Worm (Caenorhabditis elegans) whole organism, L4 larva: Measurements from ENCODE around the gene fbxl-2.
A peak's percentile ranks its signal among the peaks of the same experiment; 100 is the strongest.

Experiments used
- Y48G9A.11 ChIP-seq: fragments of 200-800 bp; sonication (Bioruptor generic); IDR thresholded peaks from 2 replicates; pipeline ENCODE4 v1.3.6; 2022; ENCODE audit warnings: missing genetic modification reagents, missing genetic modification characterization, missing compliant biosample characterization
- aha-1 ChIP-seq: fragments of 150-350 bp; peaks from one replicate; lab custom pipeline; 2014; ENCODE audit warnings: missing biosample characterization, missing genetic modification characterization
- arid-1 ChIP-seq: fragments of 200-800 bp; sonication (Bioruptor generic); conservative IDR thresholded peaks from 2 replicates; pipeline ENCODE4 v1.3.6; 2022; ENCODE audit warnings: missing genetic modification reagents, missing genetic modification characterization, missing compliant biosample characterization
- attf-4 ChIP-seq: sonication (generic microtip); optimal IDR thresholded peaks from 3 replicates; lab custom pipeline; 2017; ENCODE audit warnings: missing biosample characterization, missing genetic modification characterization
- daf-12 ChIP-seq: fragments of 150-350 bp; optimal IDR thresholded peaks from 2 replicates; lab custom pipeline; 2014; ENCODE audit warnings: missing biosample characterization, missing genetic modification reagents, missing genetic modification characterization
- daf-16 ChIP-seq, 3 experiments: sonication (generic microtip); optimal IDR thresholded peaks; 2 replicates each; lab custom pipeline; 2016 to 2017; ENCODE audit warnings: missing genetic modification characterization in 3 of 3, missing genetic modification reagents in 3 of 3, mild to moderate bottlenecking in 2 of 3, missing compliant biosample characterization in 2 of 3, missing biosample characterization in 1 of 3, moderate library complexity in 1 of 3
- dmd-9 ChIP-seq: fragments of 200-800 bp; sonication (Bioruptor generic); IDR thresholded peaks from 2 replicates; pipeline ENCODE4 v1.3.6; 2022; ENCODE audit warnings: missing genetic modification reagents, missing genetic modification characterization, missing compliant biosample characterization
- dpl-1 ChIP-seq: fragments of 150-350 bp; optimal IDR thresholded peaks from 2 replicates; lab custom pipeline; 2014; ENCODE audit warnings: missing biosample characterization, missing genetic modification reagents, missing genetic modification characterization
- duxl-1 ChIP-seq: sonication (generic microtip); optimal IDR thresholded peaks from 2 replicates; lab custom pipeline; 2016; ENCODE audit warnings: mild to moderate bottlenecking, missing genetic modification characterization, moderate library complexity, missing compliant biosample characterization; ENCODE audit not compliant: poor library complexity
- dve-1 ChIP-seq: sonication (generic microtip); optimal IDR thresholded peaks from 2 replicates; lab custom pipeline; 2017; ENCODE audit warnings: antibody characterized with exemption, mild to moderate bottlenecking, missing genetic modification characterization, missing compliant biosample characterization; ENCODE audit not compliant: insufficient read depth
- egl-43 ChIP-seq: fragments of 200-800 bp; sonication (Bioruptor generic); IDR thresholded peaks from 2 replicates; pipeline ENCODE4 v1.3.6; 2022; ENCODE audit warnings: missing genetic modification reagents, missing genetic modification characterization, missing compliant biosample characterization
- hlh-11 ChIP-seq: fragments of 200-800 bp; sonication (Bioruptor generic); optimal IDR thresholded peaks from 2 replicates; lab custom pipeline; 2018; ENCODE audit warnings: mild to moderate bottlenecking, missing genetic modification characterization, missing compliant biosample characterization
- hlh-30 ChIP-seq: sonication (generic microtip); optimal IDR thresholded peaks from 2 replicates; lab custom pipeline; 2017; ENCODE audit warnings: antibody characterized with exemption, mild to moderate bottlenecking, missing genetic modification characterization, missing compliant biosample characterization; ENCODE audit not compliant: insufficient read depth
- hmg-1.1 ChIP-seq: fragments of 200-800 bp; sonication (Bioruptor generic); IDR thresholded peaks from 2 replicates; pipeline ENCODE4 v1.3.6; 2022; ENCODE audit warnings: missing genetic modification reagents, missing genetic modification characterization, missing compliant biosample characterization
- lim-7 ChIP-seq: fragments of 200-800 bp; sonication (Bioruptor generic); IDR thresholded peaks from 2 replicates; pipeline ENCODE4 v1.3.6; 2022; ENCODE audit warnings: missing genetic modification characterization, missing compliant biosample characterization
- lin-38 ChIP-seq: fragments of 200-800 bp; sonication (Bioruptor generic); IDR thresholded peaks from 2 replicates; pipeline ENCODE4 v1.3.6; 2022; ENCODE audit warnings: missing genetic modification reagents, missing genetic modification characterization, missing compliant biosample characterization
- lsy-2 ChIP-seq, 2 experiments: fragments of 150-350 bp in 1 of 2; sonication (generic microtip) in 1 of 2; optimal IDR thresholded peaks; 2 replicates each; lab custom pipeline; 2014 to 2017; ENCODE audit warnings: missing biosample characterization in 2 of 2, missing genetic modification characterization in 2 of 2
- nhr-28 ChIP-seq: fragments of 150-350 bp; optimal IDR thresholded peaks from 2 replicates; lab custom pipeline; 2014; ENCODE audit warnings: missing biosample characterization, missing genetic modification characterization
- nhr-76 ChIP-seq: fragments of 150-350 bp; optimal IDR thresholded peaks from 2 replicates; lab custom pipeline; 2014; ENCODE audit warnings: missing biosample characterization, missing genetic modification characterization
- php-3 ChIP-seq: fragments of 200-800 bp; sonication (Bioruptor generic); IDR thresholded peaks from 2 replicates; pipeline ENCODE4 v1.3.6; 2022; ENCODE audit warnings: missing genetic modification reagents, missing genetic modification characterization, missing compliant biosample characterization
- pqm-1 ChIP-seq: sonication (generic microtip); optimal IDR thresholded peaks from 2 replicates; lab custom pipeline; 2017; ENCODE audit warnings: missing biosample characterization, missing genetic modification characterization
- set-16 ChIP-seq: fragments of 200-800 bp; sonication (Bioruptor generic); IDR thresholded peaks from 2 replicates; pipeline ENCODE4 v1.3.6; 2022; ENCODE audit warnings: missing genetic modification reagents, missing genetic modification characterization, missing compliant biosample characterization
- unc-130 ChIP-seq: sonication (generic microtip); optimal IDR thresholded peaks from 2 replicates; lab custom pipeline; 2016; ENCODE audit warnings: missing genetic modification reagents, missing genetic modification characterization, missing compliant biosample characterization
- zfp-2 ChIP-seq: sonication (generic microtip); optimal IDR thresholded peaks from 2 replicates; lab custom pipeline; 2016; ENCODE audit warnings: mild to moderate bottlenecking, missing genetic modification characterization, missing compliant biosample characterization

The fbxl-2 gene

ce11 chrIII:4767869-4768645, 11.0 kb downstream of the fbxl-2 start:
- TF ChIP-seq Y48G9A.11 (GFP tag; lab: Robert Waterston, UW) (no peak), aha-1 (tag; lab: Kevin White, UChicago) (peak; percentile 96)

- no peak for TF ChIP-seq php-3
- TF ChIP-seq aha-1 (tag; lab: Kevin White, UChicago): peak; percentile 88
- TF ChIP-seq daf-16 (GFP tag; optimal IDR thresholded peaks at IDR 0.05; lab: Kevin White, UChicago): no peak
- peak; percentile 17 for TF ChIP-seq daf-16 (tag; optimal IDR thresholded peaks at IDR 0.05; lab: Kevin White, UChicago)
- TF ChIP-seq, all 104 proteins: peak for 2
Observed at ce11 chrIII:4778003-4778402, 20.9 kb downstream of the fbxl-2 start, which contains the start of gene B0393.7. B0393.7 (minus strand) TSS chrIII:4778103.

- TF ChIP-seq lim-7 (GFP tag; lab: Robert Waterston, UW) (no peak), pqm-1 (tag; lab: Kevin White, UChicago) (peak; percentile 12), hmg-1.1 (GFP tag; lab: Robert Waterston, UW) (no peak), dve-1 (tag; lab: Kevin White, UChicago) (peak; percentile 31), daf-16 (GFP tag; optimal IDR thresholded peaks at IDR 0.05; lab: Kevin White, UChicago) (no peak), daf-16 (tag; optimal IDR thresholded peaks at IDR 0.05; lab: Kevin White, UChicago) (peak; percentile 73), hlh-11 (tag; lab: Kevin White, UChicago) (peak; percentile 30), nhr-28 (tag; lab: Kevin White, UChicago) (peak; percentile 35)
Observed at ce11 chrIII:4779855-4780254, 22.8 kb downstream of the fbxl-2 start, which contains the start of gene B0393.9. B0393.9 (minus strand) TSS chrIII:4780157.

ce11 chrIII:4781937-4782576, 25.0 kb downstream of the fbxl-2 start, which contains the start of the genes gex-5 and C38D4.10:
gex-5 (minus strand) TSS chrIII:4781987.
C38D4.10 (plus strand) TSS chrIII:4782526.
- TF ChIP-seq unc-130 (GFP tag; lab: Kevin White, UChicago): peak; percentile 55

ce11 chrIII:4785131-4785530, 28.1 kb downstream of the fbxl-2 start, which contains the start of gene enu-3.2:
enu-3.2 (minus strand) TSS chrIII:4785235.
- TF ChIP-seq unc-130 (GFP tag; lab: Kevin White, UChicago): peak; percentile 23
- peak; percentile 19; the same call in 1 of the 2 replicates for TF ChIP-seq lin-38 (GFP tag; lab: Robert Waterston, UW)
- TF ChIP-seq arid-1 (GFP tag; lab: Robert Waterston, UW): 0 out of 2 replicates have a peak, but pooled peaks have one; percentile 8

- TF ChIP-seq set-16 (no peak), dve-1 (tag; lab: Kevin White, UChicago) (no peak), attf-4 (tag; lab: Kevin White, UChicago) (no peak), dpl-1 (GFP tag; lab: Kevin White, UChicago) (peak; percentile 71), daf-16 (GFP tag; optimal IDR thresholded peaks at IDR 0.05; lab: Kevin White, UChicago) (no peak), daf-16 (tag; optimal IDR thresholded peaks at IDR 0.05; lab: Kevin White, UChicago) (peak; percentile 36)
Observed at ce11 chrIII:4785714-4786113, 28.7 kb downstream of the fbxl-2 start, which contains the start of gene mel-28. mel-28 (plus strand) TSS chrIII:4786080.

- TF ChIP-seq hlh-30 (tag; lab: Kevin White, UChicago): no peak
- TF ChIP-seq nhr-76: no peak
- no peak for TF ChIP-seq zfp-2
- TF ChIP-seq unc-130 (GFP tag; lab: Kevin White, UChicago): peak; percentile 40
- TF ChIP-seq dmd-9: no peak
- TF ChIP-seq duxl-1: no peak
- TF ChIP-seq daf-12: no peak
- 0 out of 2 replicates have a peak, but pooled peaks have one; percentile 25 for TF ChIP-seq lin-38 (GFP tag; lab: Robert Waterston, UW)
- TF ChIP-seq lsy-2 (tag; optimal IDR thresholded peaks at IDR 0.05; lab: Kevin White, UChicago): no peak
- no peak for TF ChIP-seq php-3
- TF ChIP-seq egl-43 (GFP tag; lab: Robert Waterston, UW): no peak
- no peak for TF ChIP-seq dve-1 (tag; lab: Kevin White, UChicago)
Observed at ce11 chrIII:4792560-4793136, 35.6 kb downstream of the fbxl-2 start, which contains the start of gene mip-1. mip-1 (plus strand) TSS chrIII:4793086.
